Worm (Caenorhabditis elegans) whole organism, L3 larva: ENCODE measurements around the gene math-23.
"Not testable (repeated sequence)": the region's sequence is repeated elsewhere in the genome, so short reads cannot be mapped to it uniquely, and the experiment has no call there.

ENCODE experiments used
- R02D3.7 ChIP-seq: fragments of 150-350 bp; optimal IDR thresholded peaks from 2 replicates; lab custom pipeline; 2014; ENCODE audit warnings: missing biosample characterization, missing genetic modification characterization
- ama-1 ChIP-seq: fragments of 150-350 bp; optimal IDR thresholded peaks from 2 replicates; lab custom pipeline; 2018
- ceh-28 ChIP-seq: fragments of 150-350 bp; optimal IDR thresholded peaks from 2 replicates; lab custom pipeline; 2014; ENCODE audit warnings: missing biosample characterization, missing genetic modification reagents, missing genetic modification characterization
- daf-12 ChIP-seq: fragments of 150-350 bp; optimal IDR thresholded peaks from 2 replicates; lab custom pipeline; 2014; ENCODE audit warnings: missing biosample characterization, missing genetic modification reagents, missing genetic modification characterization
- egl-27 ChIP-seq: sonication (generic microtip); optimal IDR thresholded peaks from 4 replicates; lab custom pipeline; 2017; ENCODE audit warnings: missing biosample characterization, missing genetic modification reagents, missing genetic modification characterization
- egl-5 ChIP-seq: fragments of 150-350 bp; optimal IDR thresholded peaks from 2 replicates; lab custom pipeline; 2017; ENCODE audit warnings: missing biosample characterization, missing genetic modification reagents, missing genetic modification characterization, inconsistent platforms
- elt-1 ChIP-seq: fragments of 150-350 bp; optimal IDR thresholded peaks from 2 replicates; lab custom pipeline; 2014; ENCODE audit warnings: missing biosample characterization, missing genetic modification characterization
- elt-2 ChIP-seq: sonication (generic microtip); optimal IDR thresholded peaks from 2 replicates; lab custom pipeline; 2016; ENCODE audit warnings: missing genetic modification reagents, mild to moderate bottlenecking, missing genetic modification characterization, missing compliant biosample characterization
- fkh-10 ChIP-seq: sonication (generic microtip); optimal IDR thresholded peaks from 2 replicates; lab custom pipeline; 2017; ENCODE audit warnings: missing biosample characterization, missing genetic modification reagents, missing genetic modification characterization
- fos-1 ChIP-seq: fragments of 150-350 bp; optimal IDR thresholded peaks from 2 replicates; lab custom pipeline; 2014; ENCODE audit warnings: missing biosample characterization, missing genetic modification characterization
- hmg-11 ChIP-seq: sonication (generic microtip); optimal IDR thresholded peaks from 2 replicates; lab custom pipeline; 2016; ENCODE audit warnings: missing genetic modification characterization, missing compliant biosample characterization
- jun-1 ChIP-seq: fragments of 150-350 bp; optimal IDR thresholded peaks from 2 replicates; lab custom pipeline; 2014; ENCODE audit warnings: missing biosample characterization, missing genetic modification reagents, missing genetic modification characterization
- lin-15B ChIP-seq: fragments of 150-350 bp; optimal IDR thresholded peaks from 2 replicates; lab custom pipeline; 2014; ENCODE audit warnings: missing biosample characterization, missing genetic modification characterization
- lsy-12 ChIP-seq: sonication (generic microtip); optimal IDR thresholded peaks from 2 replicates; lab custom pipeline; 2016; ENCODE audit warnings: mild to moderate bottlenecking, missing genetic modification characterization, missing compliant biosample characterization
- mdl-1 ChIP-seq: fragments of 150-350 bp; optimal IDR thresholded peaks from 2 replicates; lab custom pipeline; 2014; ENCODE audit warnings: missing biosample characterization, missing genetic modification characterization
- mml-1 ChIP-seq: fragments of 150-350 bp; sonication (generic microtip); optimal IDR thresholded peaks from 3 replicates; lab custom pipeline; 2014; ENCODE audit warnings: missing biosample characterization, missing genetic modification characterization
- nfya-1 ChIP-seq: sonication (generic microtip); optimal IDR thresholded peaks from 2 replicates; lab custom pipeline; 2017; ENCODE audit warnings: missing genetic modification characterization, mild to moderate bottlenecking, missing compliant biosample characterization, antibody characterized with exemption, moderate library complexity; ENCODE audit not compliant: insufficient read depth
- nhr-12 ChIP-seq: fragments of 150-350 bp; optimal IDR thresholded peaks from 2 replicates; lab custom pipeline; 2014; ENCODE audit warnings: missing biosample characterization, missing genetic modification characterization
- nhr-23 ChIP-seq: fragments of 150-350 bp; optimal IDR thresholded peaks from 2 replicates; lab custom pipeline; 2014; ENCODE audit warnings: missing biosample characterization, missing genetic modification reagents, missing genetic modification characterization
- nhr-237 ChIP-seq: fragments of 150-350 bp; optimal IDR thresholded peaks from 2 replicates; lab custom pipeline; 2014; ENCODE audit warnings: missing biosample characterization, missing genetic modification characterization
- nhr-25 ChIP-seq: sonication (generic microtip); optimal IDR thresholded peaks from 2 replicates; lab custom pipeline; 2017; ENCODE audit warnings: missing biosample characterization, missing genetic modification characterization
- nhr-76 ChIP-seq: fragments of 150-350 bp; sonication (generic microtip); optimal IDR thresholded peaks from 5 replicates; lab custom pipeline; 2014; ENCODE audit warnings: missing biosample characterization, missing genetic modification characterization
- nhr-77 ChIP-seq: fragments of 150-350 bp; optimal IDR thresholded peaks from 2 replicates; lab custom pipeline; 2014; ENCODE audit warnings: missing biosample characterization, missing genetic modification characterization
- pha-4 ChIP-seq: fragments of 150-350 bp; optimal IDR thresholded peaks from 2 replicates; lab custom pipeline; 2014; ENCODE audit warnings: missing biosample characterization, missing genetic modification reagents, missing genetic modification characterization
- pqm-1 ChIP-seq: fragments of 150-350 bp; optimal IDR thresholded peaks from 2 replicates; lab custom pipeline; 2017; ENCODE audit warnings: missing biosample characterization, missing genetic modification characterization, inconsistent platforms
- snpc-4 ChIP-seq: fragments of 150-350 bp; optimal IDR thresholded peaks from 2 replicates; lab custom pipeline; 2014; ENCODE audit warnings: missing biosample characterization, missing genetic modification characterization
- tbx-2 ChIP-seq: sonication (generic microtip); optimal IDR thresholded peaks from 2 replicates; lab custom pipeline; 2016; ENCODE audit warnings: mild to moderate bottlenecking, missing genetic modification characterization, missing compliant biosample characterization
- unc-62 ChIP-seq: fragments of 150-350 bp; sonication (generic microtip); optimal IDR thresholded peaks from 4 replicates; lab custom pipeline; 2014; ENCODE audit warnings: missing biosample characterization, missing genetic modification reagents, missing genetic modification characterization
- ztf-4 ChIP-seq: fragments of 150-350 bp; optimal IDR thresholded peaks from 2 replicates; lab custom pipeline; 2014; ENCODE audit warnings: missing biosample characterization, missing genetic modification characterization

math-23 gene

DNA sequence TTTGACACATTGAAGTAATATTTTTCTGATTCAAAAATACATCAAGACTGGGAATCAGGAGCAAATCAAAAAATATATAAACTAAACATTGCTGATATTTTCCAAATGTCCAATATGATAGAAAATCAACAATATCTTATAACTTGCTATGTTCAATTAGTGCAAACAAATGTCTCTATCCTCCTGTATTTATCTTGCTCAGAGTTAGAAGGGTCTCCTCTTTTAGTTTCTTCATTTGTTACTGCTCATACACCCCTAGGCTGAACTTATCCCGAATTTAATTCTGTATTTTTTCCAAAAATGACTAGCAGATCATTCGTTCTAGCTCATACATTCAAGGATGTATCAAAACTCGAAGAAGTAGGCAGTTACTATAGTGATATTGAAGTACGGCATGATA is at the start of gene math-23:
Gene math-23 (plus strand): TSS at position 301 of the 400 bp plus-strand sequence.
- TF ChIP-seq ama-1 (lab: Kevin White, UChicago), result no peak
- no peak for TF ChIP-seq unc-62
- no peak for TF ChIP-seq nhr-12 (tag; lab: Kevin White, UChicago)
- TF ChIP-seq fos-1, result no peak
- TF ChIP-seq tbx-2 (tag; lab: Kevin White, UChicago), result no peak
- TF ChIP-seq nhr-76 (tag; lab: Kevin White, UChicago), result no peak
- TF ChIP-seq hmg-11 (tag; lab: Kevin White, UChicago), result no peak
- TF ChIP-seq fkh-10 (GFP tag; lab: Kevin White, UChicago), result no peak
- TF ChIP-seq jun-1 (tag; lab: Kevin White, UChicago), result no peak
- TF ChIP-seq ceh-28 (tag; lab: Kevin White, UChicago), result no peak
- TF ChIP-seq nhr-237 (tag; lab: Kevin White, UChicago), result no peak
- no peak for TF ChIP-seq pqm-1 (tag; lab: Kevin White, UChicago)
- no peak for TF ChIP-seq egl-5 (tag; lab: Kevin White, UChicago)
- no peak for TF ChIP-seq mdl-1
- TF ChIP-seq elt-1 (tag; lab: Kevin White, UChicago), result no peak
- no peak for TF ChIP-seq mml-1 (tag; lab: Kevin White, UChicago)
- TF ChIP-seq nhr-25, result no peak
- no peak for TF ChIP-seq daf-12 (tag; lab: Kevin White, UChicago)
- no peak for TF ChIP-seq lin-15B (tag; lab: Kevin White, UChicago)
- TF ChIP-seq, all 47 proteins: peak for 0

DNA sequence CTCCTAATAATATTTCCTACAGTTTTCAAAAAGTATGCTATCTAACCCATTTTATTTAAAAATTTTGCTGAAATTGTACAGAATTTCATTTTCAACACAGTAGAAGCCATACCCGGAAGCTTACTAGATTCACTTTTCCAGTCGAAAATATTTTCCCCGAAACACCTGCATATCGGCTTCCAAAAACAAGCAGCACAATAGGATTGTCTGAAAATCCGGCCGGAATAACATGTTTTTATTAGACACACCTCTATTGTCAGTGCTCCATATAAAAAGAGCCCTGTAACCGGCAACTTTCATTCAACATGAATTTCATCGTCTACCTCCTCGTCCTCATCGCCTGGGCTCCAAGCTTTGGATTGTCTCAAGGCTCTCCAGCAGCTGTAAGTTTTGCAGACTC is 49.6 kb upstream of the math-23 start, which contains the start of gene C52E2.2:
Gene C52E2.2 (plus strand): TSS at position 301 of the 400 bp plus-strand sequence.
- TF ChIP-seq nhr-77 (tag; lab: Kevin White, UChicago) (no peak), fos-1 (no peak), R02D3.7 (tag; lab: Kevin White, UChicago) (no peak), mdl-1 (no peak), ama-1 (lab: Kevin White, UChicago) (no peak)

DNA sequence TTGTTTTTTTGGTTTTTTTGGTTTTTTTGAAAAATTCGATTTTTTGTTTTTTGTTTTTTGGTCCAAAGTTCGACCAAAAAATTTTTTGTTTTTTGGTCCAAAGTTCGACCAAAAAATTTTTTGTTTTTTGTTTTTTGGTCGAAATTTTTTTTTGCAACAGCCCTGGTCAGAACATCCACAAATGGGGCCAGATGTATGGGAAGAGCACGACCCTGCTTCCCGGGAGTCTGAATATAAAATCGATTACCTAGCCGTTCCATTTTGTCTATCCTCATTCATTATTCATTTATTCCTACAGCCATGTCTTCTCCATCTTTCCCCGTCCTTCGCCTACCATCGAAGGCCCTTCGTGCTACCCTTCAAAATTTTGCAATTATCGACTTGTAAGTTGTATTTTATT is 48.0 kb upstream of the math-23 start, which contains the start of gene fbxb-95:
Gene fbxb-95 (plus strand): TSS at position 301 of the 400 bp plus-strand sequence.
- not testable (repeated sequence) for TF ChIP-seq nhr-23 (tag; lab: Kevin White, UChicago); pha-4; egl-27 (tag; lab: Kevin White, UChicago)

DNA sequence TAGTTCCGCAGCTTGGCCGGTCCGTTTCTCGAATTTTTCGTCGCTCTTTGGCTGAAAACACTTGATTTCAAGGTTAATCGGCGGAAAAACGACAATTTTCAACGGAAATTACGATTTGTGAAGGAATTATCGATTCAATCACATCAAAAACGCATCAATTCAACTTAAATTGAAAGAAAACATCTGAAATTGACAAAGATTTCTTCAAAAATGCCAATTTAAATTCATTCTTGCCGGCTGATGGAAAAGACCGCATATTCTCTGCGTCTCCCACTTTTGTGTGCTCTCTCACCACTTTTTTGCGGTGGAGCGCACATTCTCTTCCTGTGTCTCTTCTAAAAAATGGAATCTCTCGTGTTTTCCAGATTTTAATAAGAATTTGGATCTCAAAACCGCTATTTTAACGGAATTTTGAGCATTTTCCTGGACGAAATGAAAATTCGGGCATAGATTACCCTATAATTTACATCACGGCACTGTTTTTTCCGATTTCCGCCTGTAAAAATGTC is 40.7 kb upstream of the math-23 start, which contains the start of gene C16C4.18:
Gene C16C4.18 (minus strand): TSS at position 51 of the 509 bp plus-strand sequence.
- TF ChIP-seq elt-2 (tag; lab: Kevin White, UChicago); nfya-1 (tag; lab: Kevin White, UChicago); fos-1: not testable (repeated sequence)

DNA sequence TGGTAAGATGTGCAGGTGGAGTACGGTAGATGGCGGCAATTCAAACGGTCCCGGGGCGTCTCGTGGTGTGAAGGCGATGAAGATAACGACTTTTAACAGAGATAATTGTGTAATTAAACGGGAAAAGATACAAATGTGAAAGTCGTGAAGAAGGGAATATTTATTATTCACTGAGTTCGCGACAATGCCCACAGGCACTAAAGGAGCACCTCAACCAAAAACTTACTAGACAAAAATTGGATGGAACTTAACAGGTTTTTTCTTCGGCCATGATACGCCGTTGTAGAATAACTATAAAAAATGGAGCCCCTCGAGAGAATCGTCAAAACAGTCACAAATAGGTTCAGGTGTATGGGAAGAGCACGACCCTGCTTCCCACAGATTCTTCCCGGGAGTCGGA is 39.7 kb upstream of the math-23 start, which contains the start of gene fbxb-98:
Gene fbxb-98 (plus strand): TSS at position 301 of the 400 bp plus-strand sequence.
- not testable (repeated sequence) for TF ChIP-seq jun-1, lsy-12, pqm-1 (tag; lab: Kevin White, UChicago)

DNA sequence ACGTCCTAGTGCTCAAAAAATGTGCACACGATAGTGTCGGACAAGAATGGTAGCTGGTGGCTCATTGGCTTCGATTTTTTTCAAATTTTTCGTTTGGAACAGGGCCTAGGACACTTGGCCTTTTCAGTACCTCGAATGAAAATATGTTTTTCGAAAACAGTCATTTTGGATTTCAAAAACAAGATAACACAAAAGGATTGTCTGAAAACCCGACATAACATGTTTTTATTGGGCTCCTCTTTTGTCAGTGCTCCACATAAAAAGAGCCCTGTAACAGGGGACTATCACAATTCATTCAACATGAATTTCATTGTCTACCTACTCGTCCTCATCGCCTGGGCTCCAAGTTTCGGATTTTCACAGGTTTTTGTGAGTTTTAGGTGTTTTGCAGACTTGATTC is 37.8 kb upstream of the math-23 start, which contains the start of gene C16C4.17:
Gene C16C4.17 (plus strand): TSS at position 301 of the 400 bp plus-strand sequence.
- no peak for TF ChIP-seq fkh-10 (GFP tag; lab: Kevin White, UChicago)

DNA sequence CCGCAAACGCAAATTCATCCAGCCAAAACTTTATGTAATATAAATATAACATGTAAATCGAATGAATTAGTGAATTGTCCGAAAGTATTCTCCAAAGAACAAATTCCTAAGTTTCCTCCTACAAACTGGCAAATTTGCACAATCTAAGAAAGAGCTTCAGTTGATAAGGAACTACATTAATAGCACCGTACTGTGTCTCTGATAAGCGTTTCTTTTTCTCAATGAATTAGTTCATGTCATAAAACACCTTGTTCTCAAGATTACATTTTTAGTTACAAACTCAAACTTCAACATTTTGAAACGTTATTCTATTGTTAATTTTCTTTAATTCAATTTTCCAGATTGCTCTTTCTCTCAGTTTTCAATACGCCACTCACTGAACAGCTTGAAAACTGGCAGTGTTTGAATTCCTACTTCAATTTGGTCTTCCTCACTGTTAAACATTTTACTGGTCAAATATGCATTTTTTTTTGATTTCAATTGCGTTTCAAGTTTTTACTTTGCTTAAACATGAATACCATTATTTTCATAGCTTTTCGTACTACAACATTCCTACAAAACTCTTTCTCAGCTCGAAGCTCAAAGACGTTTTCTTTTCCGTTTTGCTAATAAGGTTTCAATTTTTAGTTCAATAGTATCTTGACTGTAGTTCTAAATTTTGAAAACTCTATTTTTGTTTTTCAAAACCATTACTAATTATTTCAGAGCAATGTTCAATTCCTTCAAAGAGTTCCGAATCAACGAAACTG is 36.2 kb upstream of the math-23 start, which contains the start of gene math-15:
Gene math-15 (plus strand): TSS at position 699 of the 749 bp plus-strand sequence.
- no peak for TF ChIP-seq egl-27 (tag; lab: Kevin White, UChicago)
- no peak for TF ChIP-seq ceh-28 (tag; lab: Kevin White, UChicago)
- TF ChIP-seq elt-2 (tag; lab: Kevin White, UChicago), result peak; percentile 67
- peak; percentile 11 for TF ChIP-seq pqm-1 (tag; lab: Kevin White, UChicago)
- no peak for TF ChIP-seq snpc-4
- TF ChIP-seq daf-12 (tag; lab: Kevin White, UChicago), result no peak
- no peak for TF ChIP-seq ztf-4 (tag; lab: Kevin White, UChicago)
- TF ChIP-seq, all 47 proteins: peak for 2
